Worm (Caenorhabditis elegans): ENCODE results near the gene trpp-12.

trpp-12 gene

DNA sequence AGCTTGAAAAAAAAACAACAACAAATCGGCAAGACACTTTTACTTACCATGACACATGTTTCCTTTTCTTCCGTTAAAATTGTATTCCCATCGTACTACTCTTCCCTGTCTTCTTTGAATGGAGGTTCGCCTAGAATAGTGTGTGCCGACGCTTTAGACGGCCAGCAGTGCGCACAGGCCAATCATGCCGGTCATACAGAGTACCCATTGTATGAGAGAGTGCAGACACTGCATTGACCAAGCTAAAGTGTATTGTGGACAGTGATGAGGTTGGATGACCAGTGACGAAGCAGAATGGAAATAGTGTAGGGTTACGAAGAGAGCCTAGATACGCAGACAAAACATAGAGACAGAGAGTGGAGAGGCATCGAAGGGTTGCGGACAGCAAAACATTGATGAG lies 7.6 kb upstream of the trpp-12 start, which contains the start of gene dhhc-9 (continued):
- TF ChIP-seq rbr-2 (tag; optimal IDR thresholded peaks at IDR 0.05) (peak; percentile 59), F37D6.2 (tag; optimal IDR thresholded peaks at IDR 0.05) (no peak), nhr-42 (GFP tag; IDR thresholded peaks at IDR 0.05) (no peak), fkh-10 (GFP tag; optimal IDR thresholded peaks at IDR 0.05) (no peak), ama-1 (optimal IDR thresholded peaks at IDR 0.05) (no peak), F26F4.8 (GFP tag; conservative IDR thresholded peaks at IDR 0.05) (no peak), egl-27 (tag; optimal IDR thresholded peaks at IDR 0.05) (no peak), snpc-1.2 (GFP tag; IDR thresholded peaks at IDR 0.05) (no peak), nhr-28 (tag; optimal IDR thresholded peaks at IDR 0.05) (peak; percentile 56), zfp-2 (tag; optimal IDR thresholded peaks at IDR 0.05) (no peak), T26A8.4 (GFP tag; IDR thresholded peaks at IDR 0.05) (no peak), mxl-2 (GFP tag; conservative IDR thresholded peaks at IDR 0.05) (no peak), egl-43 (GFP tag; IDR thresholded peaks at IDR 0.05) (no peak), ztf-7 (tag; optimal IDR thresholded peaks at IDR 0.05) (peak; percentile 16), F10B5.3 (tag; optimal IDR thresholded peaks at IDR 0.05) (peak; percentile 47), nhr-48 (tag; optimal IDR thresholded peaks at IDR 0.05) (peak; percentile 19), php-3 (GFP tag; IDR thresholded peaks at IDR 0.05) (0 out of 2 replicates have a peak, but pooled peaks have one; percentile 7), F49E8.2 (tag; optimal IDR thresholded peaks at IDR 0.05; ENCODE audit: borderline replicate concordance) (no peak), mxl-3 (GFP tag; optimal IDR thresholded peaks at IDR 0.05) (peak; percentile 74), duxl-1 (tag; optimal IDR thresholded peaks at IDR 0.05; ENCODE audit: poor library complexity) (peak; percentile 54), dve-1 (tag; optimal IDR thresholded peaks at IDR 0.05; ENCODE audit: insufficient read depth) (peak; percentile 50), lim-7 (GFP tag; IDR thresholded peaks at IDR 0.05) (no peak), nhr-41 (GFP tag; IDR thresholded peaks at IDR 0.05) (peak; percentile 58; the same call in 1 of the 2 replicates), hlh-11 (tag; optimal IDR thresholded peaks at IDR 0.05) (peak; percentile 76), lin-1 (GFP tag; IDR thresholded peaks at IDR 0.05) (no peak), nhr-11 (tag; optimal IDR thresholded peaks at IDR 0.05) (peak; percentile 7), spr-1 (tag; optimal IDR thresholded peaks at IDR 0.05) (peak; percentile 17), ztf-11 (tag; optimal IDR thresholded peaks at IDR 0.05) (no peak), mdl-1 (tag; optimal IDR thresholded peaks at IDR 0.05) (peak in 1 of 2 experiments; percentile 11), ceh-62 (tag; optimal IDR thresholded peaks at IDR 0.05) (no peak)

DNA sequence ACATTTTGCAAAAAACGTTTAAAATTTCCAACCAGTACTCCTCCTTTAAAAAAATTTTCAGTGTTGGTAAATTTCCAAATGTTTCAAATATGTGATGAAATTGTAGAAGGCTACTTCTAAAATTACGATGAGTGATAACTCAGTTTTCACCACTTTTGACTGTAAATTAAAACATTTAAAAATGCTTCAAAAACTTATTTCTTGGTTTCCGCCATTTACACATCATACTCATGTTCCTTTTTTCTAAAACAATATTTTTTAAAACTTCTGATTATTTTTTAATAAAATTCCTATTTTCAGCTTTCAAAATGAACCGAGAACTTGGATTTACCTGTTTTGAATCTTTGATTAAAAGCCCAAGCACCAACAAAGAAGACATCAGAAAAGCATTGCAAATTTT lies 5.8 kb upstream of the trpp-12 start, which contains the start of gene C43H6.4:
Gene C43H6.4, plus strand, starts transcription at position 301 of the 400 bp plus-strand sequence.
- no peak for TF ChIP-seq dmd-6 (GFP tag; IDR thresholded peaks at IDR 0.05)
- TF ChIP-seq nhr-237 (tag; optimal IDR thresholded peaks at IDR 0.05): no peak
- no peak for TF ChIP-seq zfp-2 (tag; optimal IDR thresholded peaks at IDR 0.05)
- TF ChIP-seq rbr-2 (tag; optimal IDR thresholded peaks at IDR 0.05): no peak
- no peak for TF ChIP-seq daf-12 (tag; optimal IDR thresholded peaks at IDR 0.05)
- TF ChIP-seq nhr-111 (GFP tag; optimal IDR thresholded peaks at IDR 0.05): no peak
- TF ChIP-seq nhr-11 (tag; optimal IDR thresholded peaks at IDR 0.05): no peak
- TF ChIP-seq snpc-4 (tag; optimal IDR thresholded peaks at IDR 0.05): no peak
- TF ChIP-seq daf-19 (GFP tag; conservative IDR thresholded peaks at IDR 0.05): no peak
- TF ChIP-seq R02D3.7 (tag; optimal IDR thresholded peaks at IDR 0.05): no peak
- no peak for TF ChIP-seq lin-15B (tag; optimal IDR thresholded peaks at IDR 0.05)
- no peak for TF ChIP-seq F10B5.3 (tag; optimal IDR thresholded peaks at IDR 0.05)
- no peak for TF ChIP-seq Y75B8A.6 (GFP tag; IDR thresholded peaks at IDR 0.05)
- no peak for TF ChIP-seq lin-13 (GFP tag; optimal IDR thresholded peaks at IDR 0.05)
- TF ChIP-seq T26A8.4 (GFP tag; IDR thresholded peaks at IDR 0.05): no peak
- no peak for TF ChIP-seq aha-1 (tag)
- no peak for TF ChIP-seq ztf-7 (tag; optimal IDR thresholded peaks at IDR 0.05)
- TF ChIP-seq spr-3 (GFP tag; optimal IDR thresholded peaks at IDR 0.05): no peak
- TF ChIP-seq mes-2 (tag; optimal IDR thresholded peaks at IDR 0.05; ENCODE audit: poor library complexity, severe bottlenecking): no peak
